Fruit fly (Drosophila melanogaster): ENCODE measurements around the gene CG9514.

DNA sequence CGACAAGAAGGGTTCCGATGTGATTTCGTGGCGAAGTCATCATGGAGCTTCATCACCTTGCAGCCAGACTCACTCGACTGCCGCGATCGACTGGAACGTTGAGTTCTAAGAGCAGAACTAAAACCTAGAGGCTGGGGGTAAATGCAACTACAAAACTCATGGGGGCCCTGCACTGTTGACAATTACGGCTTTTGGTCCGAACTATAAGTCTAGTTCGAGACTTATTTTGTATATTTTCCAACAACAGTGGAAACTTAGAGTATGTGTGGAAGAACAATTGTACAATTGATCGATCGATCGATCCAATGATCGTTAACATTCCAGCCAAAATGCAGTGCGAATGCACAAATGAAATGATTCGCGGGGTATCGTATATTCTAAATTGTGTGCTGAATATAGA, 40.4 kb downstream of the CG9514 start, which contains the start of gene CG9519:
- no peak for TF ChIP-seq CTCF (optimal IDR thresholded peaks at IDR 0.05)
- no peak for TF ChIP-seq CG8478 (optimal IDR thresholded peaks at IDR 0.05)

Data from S2 (cell line).